Worm (Caenorhabditis elegans) whole organism, young adult: ENCODE measurements around the gene him-8.

Experiments
- F52B5.7 ChIP-seq: sonication (generic microtip); optimal IDR thresholded peaks from 2 replicates; lab custom pipeline; 2016; ENCODE audit warnings: mild to moderate bottlenecking, missing genetic modification characterization, missing compliant biosample characterization
- Y53F4B.3 ChIP-seq: fragments of 200-800 bp; sonication (Bioruptor generic); IDR thresholded peaks from 2 replicates; pipeline ENCODE4 v1.3.6; 2022; ENCODE audit warnings: missing genetic modification reagents, missing genetic modification characterization, missing compliant biosample characterization
- ceh-100 ChIP-seq: fragments of 200-800 bp; sonication (Bioruptor generic); IDR thresholded peaks from 2 replicates; pipeline ENCODE4 v1.3.6; 2022; ENCODE audit warnings: missing genetic modification reagents, missing genetic modification characterization, missing compliant biosample characterization
- dpl-1 ChIP-seq: fragments of 150-350 bp; optimal IDR thresholded peaks from 2 replicates; lab custom pipeline; 2014; ENCODE audit warnings: missing biosample characterization, missing genetic modification reagents, missing genetic modification characterization
- him-1 ChIP-seq: sonication (generic microtip); optimal IDR thresholded peaks from 2 replicates; lab custom pipeline; 2016; ENCODE audit warnings: missing genotype, missing genetic modification reagents, missing genetic modification characterization, missing compliant biosample characterization
- lin-35 ChIP-seq, 3 experiments: fragments of 150-350 bp in 2 of 3; sonication (generic microtip) in 1 of 3; optimal IDR thresholded peaks; 2 replicates each; lab custom pipeline; 2014 to 2018; ENCODE audit warnings: missing biosample characterization in 3 of 3, missing genetic modification characterization in 3 of 3, missing genetic modification reagents in 3 of 3
- madf-10 ChIP-seq: sonication (generic microtip); optimal IDR thresholded peaks from 2 replicates; lab custom pipeline; 2016; ENCODE audit warnings: mild to moderate bottlenecking, missing genetic modification characterization, missing compliant biosample characterization
- rcor-1 ChIP-seq: fragments of 200-800 bp; sonication (Bioruptor generic); IDR thresholded peaks from 2 replicates; pipeline ENCODE4 v1.3.6; 2022; ENCODE audit warnings: missing genetic modification reagents, missing genetic modification characterization, missing compliant biosample characterization
- sea-2 ChIP-seq: fragments of 200-800 bp; sonication (Bioruptor generic); IDR thresholded peaks from 2 replicates; pipeline ENCODE4 v1.3.6; 2022; ENCODE audit warnings: missing genetic modification characterization, missing compliant biosample characterization
- snpc-4 ChIP-seq, 5 experiments: fragments of 150-350 bp in 1 of 5; sonication (generic microtip) in 4 of 5; optimal IDR thresholded peaks; 2 replicates each; lab custom pipeline; 2014 to 2018; ENCODE audit warnings: missing genetic modification characterization in 5 of 5, missing biosample characterization in 3 of 5, antibody characterized with exemption in 2 of 5, mild to moderate bottlenecking in 2 of 5, missing compliant biosample characterization in 2 of 5, missing genotype in 2 of 5, moderate library complexity in 2 of 5, missing genetic modification reagents in 1 of 5
- ztf-18 ChIP-seq: sonication (generic microtip); optimal IDR thresholded peaks from 2 replicates; lab custom pipeline; 2016; ENCODE audit warnings: missing genotype, mild to moderate bottlenecking, missing genetic modification characterization, missing compliant biosample characterization
- ztf-26 ChIP-seq: sonication (generic microtip); optimal IDR thresholded peaks from 2 replicates; lab custom pipeline; 2017; ENCODE audit warnings: missing genetic modification characterization, missing compliant biosample characterization

DNA sequence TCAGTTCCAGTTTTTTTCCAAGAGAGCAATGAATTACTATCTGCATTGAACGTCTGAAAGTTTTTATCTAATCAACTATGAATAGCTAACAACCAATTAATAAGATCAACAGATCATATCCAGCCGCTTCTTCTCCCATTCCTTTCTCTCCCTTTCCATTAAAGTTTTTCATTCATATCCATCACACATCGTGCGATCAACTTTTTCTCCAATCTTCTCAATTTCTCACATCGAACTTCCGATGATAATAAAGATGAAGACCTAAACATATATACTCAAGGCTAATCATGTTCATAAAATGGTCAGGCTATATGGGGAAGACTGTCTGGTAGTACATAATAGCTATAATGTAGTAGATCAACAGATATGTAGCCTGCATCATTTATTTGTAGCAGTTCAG lies 50.6 kb downstream of the him-8 start:
- TF ChIP-seq madf-10 = no peak
- TF ChIP-seq ceh-100 (GFP tag; lab: Robert Waterston, UW) = no peak
- TF ChIP-seq ztf-26 (tag; lab: Kevin White, UChicago) = no peak
- TF ChIP-seq dpl-1 = no peak
- no peak for TF ChIP-seq rcor-1 (GFP tag; lab: Robert Waterston, UW)
- no peak for TF ChIP-seq him-1
- TF ChIP-seq ztf-18 = no peak
- TF ChIP-seq Y53F4B.3 (GFP tag; lab: Robert Waterston, UW) = no peak
- no peak for TF ChIP-seq sea-2 (GFP tag; lab: Robert Waterston, UW)
- TF ChIP-seq lin-35 (GFP tag; optimal IDR thresholded peaks at IDR 0.05; lab: Kevin White, UChicago) = no peak
- TF ChIP-seq F52B5.7 (tag; lab: Kevin White, UChicago) = no peak
- no peak for TF ChIP-seq snpc-4 (GFP tag; optimal IDR thresholded peaks at IDR 0.05; lab: Kevin White, UChicago)
- TF ChIP-seq snpc-4 (tag; optimal IDR thresholded peaks at IDR 0.05; lab: Kevin White, UChicago) = no peak
